Fruit fly (Drosophila melanogaster) S2 (cell line): Measurements from ENCODE around the gene Wnt6.

Experiments
- CG8478 ChIP-seq: fragments of >200 bp; optimal IDR thresholded peaks from 2 replicates; lab custom pipeline; 2018
- CTCF ChIP-seq, 2 experiments: fragments of >200 bp; optimal IDR thresholded peaks; 2 replicates each; lab custom pipeline; 2018

dm6 chr2L:7313233-7313858, 20.2 kb upstream of the Wnt6 start:
- no peak for TF ChIP-seq CG8478
- no peak for TF ChIP-seq CTCF (optimal IDR thresholded peaks at IDR 0.05; lab: Kevin White, UChicago)
